Worm (Caenorhabditis elegans) whole organism, L1 larva: ENCODE measurements around the gene F54A3.6.

Experiments
- ama-1 ChIP-seq: fragments of 150-350 bp; optimal IDR thresholded peaks from 2 replicates; lab custom pipeline; 2014
- efl-3 ChIP-seq: fragments of 200-800 bp; sonication (Bioruptor generic); optimal IDR thresholded peaks from 2 replicates; lab custom pipeline; 2018; ENCODE audit warnings: mild to moderate bottlenecking, missing genetic modification characterization, missing compliant biosample characterization
- egl-27 ChIP-seq, 2 experiments: fragments of 150-350 bp in 1 of 2; sonication (generic microtip); optimal IDR thresholded peaks; 3 replicates each; lab custom pipeline; 2017 to 2018; ENCODE audit warnings: missing biosample characterization in 2 of 2, missing genetic modification characterization in 2 of 2, missing genetic modification reagents in 2 of 2
- elt-2 ChIP-seq: sonication (generic microtip); optimal IDR thresholded peaks from 2 replicates; lab custom pipeline; 2016; ENCODE audit warnings: missing genetic modification characterization, mild to moderate bottlenecking, inconsistent platforms, missing compliant biosample characterization, missing genetic modification reagents
- ets-5 ChIP-seq: fragments of 200-800 bp; sonication (Bioruptor generic); IDR thresholded peaks from 2 replicates; pipeline ENCODE4 v1.3.6; 2022; ENCODE audit warnings: missing genetic modification characterization, missing compliant biosample characterization
- jun-1 ChIP-seq: fragments of 150-350 bp; optimal IDR thresholded peaks from 2 replicates; lab custom pipeline; 2014; ENCODE audit warnings: missing biosample characterization, missing genetic modification reagents, missing genetic modification characterization
- lin-13 ChIP-seq: fragments of 150-350 bp; optimal IDR thresholded peaks from 2 replicates; lab custom pipeline; 2014; ENCODE audit warnings: missing biosample characterization, missing genetic modification reagents, missing genetic modification characterization
- nhr-12 ChIP-seq: sonication (generic microtip); optimal IDR thresholded peaks from 2 replicates; lab custom pipeline; 2017; ENCODE audit warnings: missing biosample characterization, missing genetic modification characterization
- skn-1 ChIP-seq: fragments of 150-350 bp; optimal IDR thresholded peaks from 2 replicates; lab custom pipeline; 2014; ENCODE audit warnings: missing biosample characterization, missing genetic modification characterization
- sup-37 ChIP-seq: fragments of 200-800 bp; sonication (Bioruptor generic); optimal IDR thresholded peaks from 2 replicates; lab custom pipeline; 2018; ENCODE audit warnings: mild to moderate bottlenecking, missing genetic modification characterization, missing compliant biosample characterization
- unc-62 ChIP-seq: fragments of 150-350 bp; optimal IDR thresholded peaks from 2 replicates; lab custom pipeline; 2014; ENCODE audit warnings: missing biosample characterization, missing genetic modification reagents, missing genetic modification characterization
- ztf-4 ChIP-seq: fragments of 150-350 bp; optimal IDR thresholded peaks from 2 replicates; lab custom pipeline; 2014; ENCODE audit warnings: missing biosample characterization, missing genetic modification characterization

- TF ChIP-seq lin-13 (GFP tag; lab: Kevin White, UChicago) = no peak
- no peak for TF ChIP-seq ama-1 (lab: Kevin White, UChicago)
- no peak for TF ChIP-seq sup-37 (GFP tag; lab: Kevin White, UChicago)
- no peak for TF ChIP-seq nhr-12 (tag; lab: Kevin White, UChicago)
- no peak for TF ChIP-seq ztf-4 (tag; lab: Kevin White, UChicago)
- no peak for TF ChIP-seq skn-1 (tag; lab: Kevin White, UChicago)
- no peak for TF ChIP-seq ets-5 (GFP tag; lab: Robert Waterston, UW)
- no peak for TF ChIP-seq elt-2 (tag; lab: Kevin White, UChicago)
- TF ChIP-seq egl-27 (tag; optimal IDR thresholded peaks at IDR 0.05; lab: Kevin White, UChicago) = no peak
- no peak for TF ChIP-seq jun-1 (tag; lab: Kevin White, UChicago)
- TF ChIP-seq unc-62 (GFP tag; lab: Kevin White, UChicago) = no peak
- no peak for TF ChIP-seq efl-3 (GFP tag; lab: Kevin White, UChicago)
Observed at ce11 chrII:2230368-2230767, 1.9 kb downstream of the F54A3.6 start.
